Fruit fly (Drosophila melanogaster) whole organism, embryonic: Measurements from ENCODE around the gene ppl.

Source experiments
- Ada2b ChIP-seq: fragments of 200-800 bp; sonication (Bioruptor generic); IDR thresholded peaks from 2 replicates; pipeline ENCODE4 v1.3.6; 2022; ENCODE audit warnings: missing biosample characterization, missing genetic modification characterization
- Atf6 ChIP-seq: fragments of 200-800 bp; sonication (Bioruptor generic); IDR thresholded peaks from 2 replicates; pipeline ENCODE4 v1.3.6; 2022; ENCODE audit warnings: missing biosample characterization, missing genetic modification characterization
- Awh ChIP-seq: fragments of 200-800 bp; sonication (Bioruptor generic); IDR thresholded peaks from 2 replicates; pipeline ENCODE4, ENCODE4 v1.3.6; 2022; ENCODE audit warnings: missing biosample characterization, missing genetic modification characterization
- CG11398 ChIP-seq: fragments of 200-800 bp; sonication (Bioruptor generic); optimal IDR thresholded peaks from 2 replicates; lab custom pipeline; 2016; ENCODE audit warnings: missing biosample characterization, missing genetic modification characterization
- CG12744 ChIP-seq: fragments of 200-800 bp; sonication (Bioruptor generic); optimal IDR thresholded peaks from 2 replicates; lab custom pipeline; 2016; ENCODE audit warnings: missing biosample characterization, missing genetic modification characterization
- CG15269 ChIP-seq: fragments of 200-800 bp; sonication (Bioruptor generic); optimal IDR thresholded peaks from 2 replicates; lab custom pipeline; 2018; ENCODE audit warnings: missing biosample characterization, mild to moderate bottlenecking, missing genetic modification characterization, moderate library complexity
- CG15514 ChIP-seq: fragments of 200-800 bp; sonication (Bioruptor generic); optimal IDR thresholded peaks from 3 replicates; lab custom pipeline; 2017; ENCODE audit warnings: missing biosample characterization, missing genetic modification characterization, mild to moderate bottlenecking, moderate library complexity, missing genetic modification reagents
- CG1647 ChIP-seq: fragments of 200-800 bp; sonication (Bioruptor generic); optimal IDR thresholded peaks from 3 replicates; lab custom pipeline; 2016; ENCODE audit warnings: missing biosample characterization, missing genetic modification characterization
- CG17912 ChIP-seq: fragments of 200-800 bp; sonication (Bioruptor generic); optimal IDR thresholded peaks from 2 replicates; lab custom pipeline; 2018; ENCODE audit warnings: missing biosample characterization, mild to moderate bottlenecking, missing genetic modification characterization
- CG18619 ChIP-seq: fragments of 200-800 bp; sonication (Bioruptor generic); optimal IDR thresholded peaks from 3 replicates; lab custom pipeline; 2017; ENCODE audit warnings: missing biosample characterization, mild to moderate bottlenecking, missing genetic modification characterization
- CG30431 ChIP-seq: fragments of 200-800 bp; sonication (Bioruptor generic); optimal IDR thresholded peaks from 2 replicates; lab custom pipeline; 2017; ENCODE audit warnings: missing biosample characterization, missing genetic modification characterization
- CG33213 ChIP-seq: fragments of 200-800 bp; sonication (Bioruptor generic); optimal IDR thresholded peaks from 3 replicates; lab custom pipeline; 2016; ENCODE audit warnings: missing biosample characterization, missing genetic modification characterization
- CG3847 ChIP-seq: fragments of 200-800 bp; sonication (Bioruptor generic); IDR thresholded peaks from 2 replicates; pipeline ENCODE4 v1.3.6; 2022; ENCODE audit warnings: missing biosample characterization, missing genetic modification characterization
- CG4424 ChIP-seq: fragments of 200-800 bp; sonication (Bioruptor generic); optimal IDR thresholded peaks from 3 replicates; lab custom pipeline; 2016; ENCODE audit warnings: missing biosample characterization, missing genetic modification characterization
- CG5180 ChIP-seq: fragments of 200-800 bp; sonication (Bioruptor generic); optimal IDR thresholded peaks from 3 replicates; lab custom pipeline; 2017; ENCODE audit warnings: missing biosample characterization, missing genetic modification characterization, mild to moderate bottlenecking, moderate library complexity, missing genetic modification reagents
- CG6175 ChIP-seq: fragments of 200-800 bp; sonication (Bioruptor generic); IDR thresholded peaks from 3 replicates; pipeline ENCODE4 v1.3.6; 2022; ENCODE audit warnings: missing biosample characterization, missing genetic modification characterization
- CG6254 ChIP-seq: fragments of 200-800 bp; sonication (Bioruptor generic); optimal IDR thresholded peaks from 3 replicates; lab custom pipeline; 2017; ENCODE audit warnings: mild to moderate bottlenecking, missing biosample characterization, missing genetic modification reagents, missing genetic modification characterization
- CG8290 ChIP-seq, 3 experiments: fragments of 200-800 bp; sonication (Bioruptor generic); optimal IDR thresholded peaks; 2 replicates each; lab custom pipeline; 2016 to 2019; ENCODE audit warnings: missing biosample characterization in 3 of 3, missing genetic modification characterization in 3 of 3, mild to moderate bottlenecking in 2 of 3, moderate library complexity in 1 of 3
- Dek ChIP-seq: fragments of 200-800 bp; sonication (Bioruptor generic); optimal IDR thresholded peaks from 3 replicates; lab custom pipeline; 2019; ENCODE audit warnings: missing biosample characterization, mild to moderate bottlenecking, missing genetic modification characterization, moderate library complexity
- Dfd ChIP-seq, 2 experiments: fragments of >200 bp; optimal IDR thresholded peaks; 2 replicates each; lab custom pipeline; 2017; ENCODE audit warnings: missing biosample characterization in 2 of 2, missing genetic modification characterization in 2 of 2
- Doc3 ChIP-seq: fragments of 200-800 bp; sonication (Bioruptor generic); IDR thresholded peaks from 3 replicates; pipeline ENCODE4 v1.3.6; 2022; ENCODE audit warnings: missing biosample characterization, missing genetic modification characterization; ENCODE audit not compliant: partially characterized antibody
- Dref ChIP-seq: fragments of 200-800 bp; sonication (Bioruptor generic); IDR thresholded peaks from 2 replicates; pipeline ENCODE4 v1.3.6; 2022; ENCODE audit warnings: missing biosample characterization, missing genetic modification characterization
- Ets97D ChIP-seq: fragments of 200-800 bp; sonication (Bioruptor generic); optimal IDR thresholded peaks from 3 replicates; lab custom pipeline; 2016; ENCODE audit warnings: missing biosample characterization, missing genetic modification characterization
- HLH54F ChIP-seq: fragments of 200-800 bp; sonication (Bioruptor generic); optimal IDR thresholded peaks from 3 replicates; lab custom pipeline; 2016; ENCODE audit warnings: missing biosample characterization, missing genetic modification characterization
- Hmx ChIP-seq: fragments of 200-800 bp; sonication (Bioruptor generic); optimal IDR thresholded peaks from 2 replicates; lab custom pipeline; 2016; ENCODE audit warnings: missing biosample characterization, missing genetic modification characterization
- MESR4 ChIP-seq: fragments of 200-800 bp; sonication (Bioruptor generic); optimal IDR thresholded peaks from 2 replicates; lab custom pipeline; 2018; ENCODE audit warnings: missing biosample characterization, mild to moderate bottlenecking, missing genetic modification characterization, moderate library complexity
- Med ChIP-seq: fragments of 200-800 bp; sonication (Bioruptor generic); peaks from one replicate; lab custom pipeline; 2016; ENCODE audit warnings: missing biosample characterization, missing genetic modification characterization, mild to moderate bottlenecking, inconsistent platforms, moderate library complexity
- NFAT ChIP-seq: fragments of 200-800 bp; sonication (Bioruptor generic); IDR thresholded peaks from 2 replicates; pipeline ENCODE4 v1.3.6; 2022; ENCODE audit warnings: missing biosample characterization, missing genetic modification characterization
- NfI ChIP-seq: fragments of 200-800 bp; sonication (Bioruptor generic); optimal IDR thresholded peaks from 3 replicates; lab custom pipeline; 2018; ENCODE audit warnings: missing biosample characterization, mild to moderate bottlenecking, missing genetic modification characterization, moderate library complexity
- Oaz ChIP-seq: fragments of 200-800 bp; sonication (Bioruptor generic); IDR thresholded peaks from 2 replicates; pipeline ENCODE4 v1.3.6; 2022; ENCODE audit warnings: missing biosample characterization, missing genetic modification characterization
- Oli ChIP-seq: fragments of 200-800 bp; sonication (Bioruptor generic); optimal IDR thresholded peaks from 2 replicates; lab custom pipeline; 2018; ENCODE audit warnings: missing biosample characterization, mild to moderate bottlenecking, missing genetic modification characterization, moderate library complexity
- PHDP ChIP-seq: fragments of 200-800 bp; sonication (Bioruptor generic); optimal IDR thresholded peaks from 3 replicates; lab custom pipeline; 2018; ENCODE audit warnings: missing biosample characterization, mild to moderate bottlenecking, missing genetic modification characterization, moderate library complexity
- abd-A ChIP-seq: fragments of 200-800 bp; sonication (Bioruptor generic); optimal IDR thresholded peaks from 3 replicates; lab custom pipeline; 2019; ENCODE audit warnings: missing biosample characterization, mild to moderate bottlenecking, missing genetic modification characterization, moderate library complexity
- ap ChIP-seq: fragments of 200-800 bp; sonication (Bioruptor generic); IDR thresholded peaks from 2 replicates; pipeline ENCODE4 v1.3.6; 2022; ENCODE audit warnings: missing biosample characterization, missing genetic modification characterization
- br ChIP-seq: fragments of >200 bp; optimal IDR thresholded peaks from 2 replicates; lab custom pipeline; 2017
- bsh ChIP-seq, 2 experiments: fragments of 200-800 bp; sonication (Bioruptor generic); optimal IDR thresholded peaks; 2 replicates each; lab custom pipeline; 2017 to 2018; ENCODE audit warnings: mild to moderate bottlenecking in 2 of 2, missing biosample characterization in 2 of 2, missing genetic modification characterization in 2 of 2, moderate library complexity in 1 of 2
- danr ChIP-seq: fragments of 200-800 bp; sonication (Bioruptor generic); IDR thresholded peaks from 2 replicates; pipeline ENCODE4 v1.3.6; 2022; ENCODE audit warnings: missing biosample characterization, missing genetic modification characterization
- en ChIP-seq: fragments of 200-800 bp; sonication (Bioruptor generic); optimal IDR thresholded peaks from 2 replicates; lab custom pipeline; 2016; ENCODE audit warnings: missing biosample characterization, missing genetic modification characterization
- gfzf ChIP-seq: fragments of 200-800 bp; sonication (Bioruptor generic); optimal IDR thresholded peaks from 2 replicates; lab custom pipeline; 2016; ENCODE audit warnings: missing biosample characterization, mild to moderate bottlenecking, missing genetic modification characterization, moderate library complexity
- jing ChIP-seq: fragments of 200-800 bp; sonication (Bioruptor generic); optimal IDR thresholded peaks from 2 replicates; lab custom pipeline; 2018; ENCODE audit warnings: missing biosample characterization, mild to moderate bottlenecking, missing genetic modification characterization
- lilli ChIP-seq: fragments of 200-800 bp; sonication (Bioruptor generic); optimal IDR thresholded peaks from 3 replicates; lab custom pipeline; 2016; ENCODE audit warnings: missing biosample characterization, missing genetic modification characterization
- mirr ChIP-seq: fragments of 200-800 bp; sonication (Bioruptor generic); optimal IDR thresholded peaks from 3 replicates; lab custom pipeline; 2018; ENCODE audit warnings: missing biosample characterization, mild to moderate bottlenecking, missing genetic modification characterization
- nerfin-1 ChIP-seq: fragments of 200-800 bp; sonication (Bioruptor generic); optimal IDR thresholded peaks from 3 replicates; lab custom pipeline; 2019; ENCODE audit warnings: missing biosample characterization, mild to moderate bottlenecking, missing genetic modification characterization, moderate library complexity
- sd ChIP-seq: fragments of 200-800 bp; sonication (Bioruptor generic); optimal IDR thresholded peaks from 3 replicates; lab custom pipeline; 2018; ENCODE audit warnings: missing biosample characterization, mild to moderate bottlenecking, missing genetic modification characterization, moderate library complexity
- tap ChIP-seq: fragments of 200-800 bp; optimal IDR thresholded peaks from 3 replicates; lab custom pipeline; 2019; ENCODE audit warnings: missing biosample characterization, mild to moderate bottlenecking, missing genetic modification characterization, moderate library complexity
- ttk ChIP-seq: fragments of 200-800 bp; sonication (Bioruptor generic); IDR thresholded peaks from 2 replicates; pipeline ENCODE4 v2.1.2; 2022; ENCODE audit warnings: missing biosample characterization, missing genetic modification characterization
- unpg ChIP-seq: fragments of 200-800 bp; sonication (Bioruptor generic); optimal IDR thresholded peaks from 3 replicates; lab custom pipeline; 2018; ENCODE audit warnings: missing biosample characterization, mild to moderate bottlenecking, missing genetic modification characterization, moderate library complexity
- vfl ChIP-seq: fragments of 200-800 bp; sonication (Bioruptor generic); optimal IDR thresholded peaks from 2 replicates; lab custom pipeline; 2016; ENCODE audit warnings: missing biosample characterization, missing genetic modification characterization
- wdn ChIP-seq: fragments of 200-800 bp; sonication (Bioruptor generic); IDR thresholded peaks from 2 replicates; pipeline ENCODE4 v1.3.6; 2022; ENCODE audit warnings: missing biosample characterization, missing genetic modification characterization
- zfh2 ChIP-seq: fragments of 200-800 bp; sonication (Bioruptor generic); optimal IDR thresholded peaks from 2 replicates; lab custom pipeline; 2016; ENCODE audit warnings: missing biosample characterization, missing genetic modification characterization

The ppl gene

dm6 chr3L:21317416-21318259, 36.3 kb upstream of the ppl start, which contains the start of gene Pc (continued):
- TF ChIP-seq Hmx (GFP tag; lab: Kevin White, UChicago) (no peak), CG3847 (GFP tag; lab: Robert Waterston, UW) (peak; percentile 69), Doc3 (GFP tag; lab: Robert Waterston, UW) (peak; percentile 76), abd-A (tag; lab: Kevin White, UChicago) (peak; percentile 15), CG1647 (GFP tag; lab: Kevin White, UChicago) (no peak), CG8290 (GFP tag; optimal IDR thresholded peaks at IDR 0.05; lab: Kevin White, UChicago) (peak; percentile 13), CG8290 (tag; optimal IDR thresholded peaks at IDR 0.05; lab: Kevin White, UChicago) (peak in 1 of 2 experiments; percentile 78), Med (GFP tag; lab: Kevin White, UChicago) (peak; percentile 88), CG6254 (GFP tag; lab: Kevin White, UChicago) (no peak), Atf6 (GFP tag; lab: Robert Waterston, UW) (no peak), ap (GFP tag; lab: Robert Waterston, UW) (no peak), CG30431 (GFP tag; lab: Kevin White, UChicago) (no peak), Dfd (GFP tag; optimal IDR thresholded peaks at IDR 0.05; lab: Kevin White, UChicago) (no peak), mirr (no peak), zfh2 (GFP tag; lab: Kevin White, UChicago) (peak; percentile 0), Oli (no peak), bsh (GFP tag; optimal IDR thresholded peaks at IDR 0.05; lab: Kevin White, UChicago) (no peak), en (GFP tag; lab: Kevin White, UChicago) (no peak), NFAT (GFP tag; lab: Robert Waterston, UW) (no peak), vfl (no peak), CG33213 (GFP tag; lab: Kevin White, UChicago) (peak; percentile 78), NfI (GFP tag; lab: Kevin White, UChicago) (no peak), tap (tag; lab: Kevin White, UChicago) (no peak), Ets97D (GFP tag; lab: Kevin White, UChicago) (peak; percentile 88), wdn (GFP tag; lab: Robert Waterston, UW) (peak; percentile 26; the same call in 1 of the 2 replicates), MESR4 (peak; percentile 59), nerfin-1 (tag; lab: Kevin White, UChicago) (no peak), CG4424 (GFP tag; lab: Kevin White, UChicago) (no peak), Awh (GFP tag; lab: Robert Waterston, UW) (no peak), CG12744 (no peak), Dref (peak; percentile 97), CG6175 (GFP tag; lab: Robert Waterston, UW) (no peak), sd (tag; lab: Kevin White, UChicago) (no peak), unpg (GFP tag; lab: Kevin White, UChicago) (no peak), CG18619 (GFP tag; lab: Kevin White, UChicago) (no peak), gfzf (GFP tag; lab: Kevin White, UChicago) (peak; percentile 86), br (no peak), danr (GFP tag; lab: Robert Waterston, UW) (no peak), ttk (GFP tag; lab: Robert Waterston, UW) (no peak), CG11398 (GFP tag; lab: Kevin White, UChicago) (no peak), Ada2b (GFP tag; lab: Robert Waterston, UW) (no peak), CG5180 (GFP tag; lab: Kevin White, UChicago) (no peak), Dek (tag; lab: Kevin White, UChicago) (peak; percentile 39), PHDP (tag; lab: Kevin White, UChicago) (no peak), CG17912 (no peak), Oaz (no peak), CG15514 (peak; percentile 91), jing (GFP tag; lab: Kevin White, UChicago) (no peak), CG15269 (no peak), lilli (GFP tag; lab: Kevin White, UChicago) (peak; percentile 3), HLH54F (GFP tag; lab: Kevin White, UChicago) (no peak)
